Worm (Caenorhabditis elegans) whole organism, L4 larva: ENCODE data around the gene F46F3.3.
A peak's percentile ranks its signal among the peaks of the same experiment; 100 is the strongest.

ENCODE experiments used
- Y48G9A.11 ChIP-seq: fragments of 200-800 bp; sonication (Bioruptor generic); IDR thresholded peaks from 2 replicates; pipeline ENCODE4 v1.3.6; 2022; ENCODE audit warnings: missing genetic modification reagents, missing genetic modification characterization, missing compliant biosample characterization
- aha-1 ChIP-seq: fragments of 150-350 bp; peaks from one replicate; lab custom pipeline; 2014; ENCODE audit warnings: missing biosample characterization, missing genetic modification characterization
- duxl-1 ChIP-seq: sonication (generic microtip); optimal IDR thresholded peaks from 2 replicates; lab custom pipeline; 2016; ENCODE audit warnings: mild to moderate bottlenecking, missing genetic modification characterization, moderate library complexity, missing compliant biosample characterization; ENCODE audit not compliant: poor library complexity
- lin-29 ChIP-seq: fragments of 200-800 bp; sonication (Bioruptor generic); IDR thresholded peaks from 2 replicates; pipeline ENCODE4 v1.3.6; 2022; ENCODE audit warnings: missing genetic modification reagents, missing genetic modification characterization, missing compliant biosample characterization
- lsy-2 ChIP-seq, 2 experiments: fragments of 150-350 bp in 1 of 2; sonication (generic microtip) in 1 of 2; optimal IDR thresholded peaks; 2 replicates each; lab custom pipeline; 2014 to 2017; ENCODE audit warnings: missing biosample characterization in 2 of 2, missing genetic modification characterization in 2 of 2
- nhr-11 ChIP-seq: fragments of 150-350 bp; optimal IDR thresholded peaks from 2 replicates; lab custom pipeline; 2014; ENCODE audit warnings: missing biosample characterization, missing genetic modification characterization
- nhr-28 ChIP-seq: fragments of 150-350 bp; optimal IDR thresholded peaks from 2 replicates; lab custom pipeline; 2014; ENCODE audit warnings: missing biosample characterization, missing genetic modification characterization
- nhr-77 ChIP-seq: fragments of 150-350 bp; optimal IDR thresholded peaks from 2 replicates; lab custom pipeline; 2014; ENCODE audit warnings: missing biosample characterization, missing genetic modification characterization
- php-3 ChIP-seq: fragments of 200-800 bp; sonication (Bioruptor generic); IDR thresholded peaks from 2 replicates; pipeline ENCODE4 v1.3.6; 2022; ENCODE audit warnings: missing genetic modification reagents, missing genetic modification characterization, missing compliant biosample characterization
- snpc-4 ChIP-seq: fragments of 150-350 bp; optimal IDR thresholded peaks from 2 replicates; lab custom pipeline; 2014; ENCODE audit warnings: missing biosample characterization, missing genetic modification characterization
- ztf-11 ChIP-seq: fragments of 150-350 bp; optimal IDR thresholded peaks from 2 replicates; lab custom pipeline; 2014; ENCODE audit warnings: missing biosample characterization, missing genetic modification characterization

DNA sequence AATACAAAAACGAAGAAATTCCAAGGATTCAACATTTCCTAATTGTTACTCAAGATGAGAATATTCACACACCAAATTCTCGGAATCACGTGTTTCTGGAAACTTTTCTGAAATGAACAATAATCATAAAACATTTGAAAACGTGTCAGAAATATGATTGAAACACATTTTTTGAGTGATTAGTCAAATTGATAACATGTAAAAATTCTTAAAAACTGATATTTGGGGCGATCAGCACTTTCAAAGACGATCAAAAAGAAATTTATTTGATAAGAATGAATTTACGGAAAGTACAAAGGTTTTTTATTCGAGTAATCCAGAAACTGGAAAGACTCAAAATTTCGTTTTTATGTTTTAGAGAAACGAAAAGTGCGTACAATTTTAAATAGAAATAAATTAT, 48.5 kb downstream of the F46F3.3 start, which contains the start of gene tre-3:
- TF ChIP-seq nhr-77 (tag; lab: Kevin White, UChicago) (no peak), Y48G9A.11 (GFP tag; lab: Robert Waterston, UW) (no peak), ztf-11 (tag; lab: Kevin White, UChicago) (no peak), snpc-4 (tag; lab: Kevin White, UChicago) (no peak), aha-1 (tag; lab: Kevin White, UChicago) (no peak), nhr-28 (tag; lab: Kevin White, UChicago) (peak; percentile 12), nhr-11 (tag; lab: Kevin White, UChicago) (no peak), lsy-2 (tag; optimal IDR thresholded peaks at IDR 0.05; lab: Kevin White, UChicago) (no peak), php-3 (GFP tag; lab: Robert Waterston, UW) (no peak), lin-29 (GFP tag; lab: Robert Waterston, UW) (no peak), duxl-1 (tag; lab: Kevin White, UChicago) (no peak)
